Worm (Caenorhabditis elegans): ENCODE data around the gene F54D10.9.

The F54D10.9 gene

ce11 chrII:3808104-3808503 is 24.2 kb downstream of the F54D10.9 start, which contains the start of gene F54D10.5 (continued):
- TF ChIP-seq daf-19 (GFP tag; conservative IDR thresholded peaks at IDR 0.05) (no peak), F44E2.7 (GFP tag; IDR thresholded peaks at IDR 0.05) (no peak), nhr-11 (tag; optimal IDR thresholded peaks at IDR 0.05) (no peak), madf-9 (GFP tag; conservative IDR thresholded peaks at IDR 0.05) (no peak), mep-1 (tag; optimal IDR thresholded peaks at IDR 0.05) (no peak), Y5F2A.4 (GFP tag; optimal IDR thresholded peaks at IDR 0.05) (no peak), T26A8.4 (GFP tag; IDR thresholded peaks at IDR 0.05) (peak; percentile 63), nhr-111 (GFP tag; optimal IDR thresholded peaks at IDR 0.05) (no peak), dmd-9 (GFP tag; IDR thresholded peaks at IDR 0.05) (no peak), ceh-62 (tag; optimal IDR thresholded peaks at IDR 0.05) (no peak), dpl-1 (GFP tag; optimal IDR thresholded peaks at IDR 0.05) (peak; percentile 95), ZK546.5 (tag; optimal IDR thresholded peaks at IDR 0.05) (no peak), fos-1 (tag; optimal IDR thresholded peaks at IDR 0.05) (peak; percentile 7), lin-1 (GFP tag; IDR thresholded peaks at IDR 0.05) (no peak), ama-1 (optimal IDR thresholded peaks at IDR 0.05) (no peak), unc-39 (tag; optimal IDR thresholded peaks at IDR 0.05) (no peak), zfp-2 (tag; optimal IDR thresholded peaks at IDR 0.05) (no peak), mes-2 (tag; optimal IDR thresholded peaks at IDR 0.05; ENCODE audit: poor library complexity, severe bottlenecking) (peak; percentile 91), lir-3 (tag; optimal IDR thresholded peaks at IDR 0.05) (no peak), gei-8 (GFP tag; optimal IDR thresholded peaks at IDR 0.05) (no peak), ceh-32 (tag; optimal IDR thresholded peaks at IDR 0.05; ENCODE audit: poor library complexity) (no peak), hmg-1.1 (GFP tag; IDR thresholded peaks at IDR 0.05) (peak; percentile 51; the same call in 1 of the 2 replicates), nhr-6 (tag; optimal IDR thresholded peaks at IDR 0.05) (peak; percentile 46), F37D6.2 (tag; optimal IDR thresholded peaks at IDR 0.05) (no peak), ctbp-1 (GFP tag; IDR thresholded peaks at IDR 0.05) (no peak), ceh-44 (GFP tag; IDR thresholded peaks at IDR 0.05) (no peak), lin-29 (GFP tag; IDR thresholded peaks at IDR 0.05) (no peak), hlh-30 (tag; optimal IDR thresholded peaks at IDR 0.05; ENCODE audit: insufficient read depth) (no peak), aha-1 (tag) (peak; percentile 93), attf-4 (tag; optimal IDR thresholded peaks at IDR 0.05) (no peak), unc-130 (GFP tag; optimal IDR thresholded peaks at IDR 0.05) (peak; percentile 48), ztf-11 (tag; optimal IDR thresholded peaks at IDR 0.05) (no peak), dmd-6 (GFP tag; IDR thresholded peaks at IDR 0.05) (no peak), snpc-1.2 (GFP tag; IDR thresholded peaks at IDR 0.05) (no peak), nhr-25 (tag; optimal IDR thresholded peaks at IDR 0.05; ENCODE audit: borderline replicate concordance, insufficient read depth) (no peak), nhr-41 (GFP tag; IDR thresholded peaks at IDR 0.05) (no peak), php-3 (GFP tag; IDR thresholded peaks at IDR 0.05) (no peak), nhr-237 (tag; optimal IDR thresholded peaks at IDR 0.05) (no peak), lin-38 (GFP tag; IDR thresholded peaks at IDR 0.05) (no peak), nhr-28 (tag; optimal IDR thresholded peaks at IDR 0.05) (peak; percentile 28), zfp-3 (GFP tag; conservative IDR thresholded peaks at IDR 0.05) (no peak), set-16 (GFP tag; IDR thresholded peaks at IDR 0.05) (no peak), D1046.2 (GFP tag; IDR thresholded peaks at IDR 0.05) (no peak), snpc-4 (tag; optimal IDR thresholded peaks at IDR 0.05) (no peak), sdz-12 (GFP tag; optimal IDR thresholded peaks at IDR 0.05) (no peak), R02D3.7 (tag; optimal IDR thresholded peaks at IDR 0.05) (peak; percentile 95), nhr-76 (tag; optimal IDR thresholded peaks at IDR 0.05) (no peak), dmd-8 (GFP tag; IDR thresholded peaks at IDR 0.05) (no peak), nhr-42 (GFP tag; IDR thresholded peaks at IDR 0.05) (no peak), F26F4.8 (GFP tag; conservative IDR thresholded peaks at IDR 0.05) (no peak), rbr-2 (tag; optimal IDR thresholded peaks at IDR 0.05) (peak; percentile 63), mxl-2 (GFP tag; conservative IDR thresholded peaks at IDR 0.05) (no peak), duxl-1 (tag; optimal IDR thresholded peaks at IDR 0.05; ENCODE audit: poor library complexity) (peak; percentile 84)

Measured in whole organism, L4 larva.